Fruit fly (Drosophila melanogaster) whole organism, embryonic: ENCODE results near the gene PGAP1.

Source experiments
- Bteb2 ChIP-seq: fragments of 200-800 bp; sonication (Bioruptor generic); optimal IDR thresholded peaks from 2 replicates; lab custom pipeline; 2016; ENCODE audit warnings: missing biosample characterization, missing genetic modification characterization
- CG1024 ChIP-seq: fragments of 200-800 bp; sonication (Bioruptor generic); IDR thresholded peaks from 2 replicates; pipeline ENCODE4 v1.3.6; 2022; ENCODE audit warnings: missing biosample characterization, missing genetic modification characterization
- CG10959 ChIP-seq: fragments of 200-800 bp; sonication (Bioruptor generic); IDR thresholded peaks from 2 replicates; pipeline ENCODE4 v1.3.6; 2022; ENCODE audit warnings: missing biosample characterization, missing genetic modification characterization
- CG11085 ChIP-seq: fragments of 200-800 bp; sonication (Bioruptor generic); IDR thresholded peaks from 2 replicates; pipeline ENCODE4 v1.3.6; 2022; ENCODE audit warnings: missing biosample characterization, missing genetic modification characterization
- CG11247 ChIP-seq: fragments of 200-800 bp; sonication (Bioruptor generic); IDR thresholded peaks from 2 replicates; pipeline ENCODE4 v1.3.6; 2022; ENCODE audit warnings: missing biosample characterization, missing genetic modification characterization
- CG1233 ChIP-seq: fragments of 200-800 bp; sonication (Bioruptor generic); optimal IDR thresholded peaks from 4 replicates; lab custom pipeline; 2018; ENCODE audit warnings: missing biosample characterization, mild to moderate bottlenecking, missing genetic modification characterization
- CG12744 ChIP-seq: fragments of 200-800 bp; sonication (Bioruptor generic); optimal IDR thresholded peaks from 2 replicates; lab custom pipeline; 2016; ENCODE audit warnings: missing biosample characterization, missing genetic modification characterization
- CG15269 ChIP-seq: fragments of 200-800 bp; sonication (Bioruptor generic); optimal IDR thresholded peaks from 2 replicates; lab custom pipeline; 2018; ENCODE audit warnings: missing biosample characterization, mild to moderate bottlenecking, missing genetic modification characterization, moderate library complexity
- CG17186 ChIP-seq: fragments of 200-800 bp; sonication (Bioruptor generic); optimal IDR thresholded peaks from 3 replicates; lab custom pipeline; 2017; ENCODE audit warnings: missing biosample characterization, missing genetic modification reagents, missing genetic modification characterization
- CG17359 ChIP-seq: fragments of 200-800 bp; sonication (Bioruptor generic); optimal IDR thresholded peaks from 3 replicates; lab custom pipeline; 2018; ENCODE audit warnings: missing biosample characterization, mild to moderate bottlenecking, missing genetic modification characterization, moderate library complexity
- CG2678 ChIP-seq: fragments of 200-800 bp; sonication (Bioruptor generic); optimal IDR thresholded peaks from 3 replicates; lab custom pipeline; 2019; ENCODE audit warnings: missing biosample characterization, mild to moderate bottlenecking, missing genetic modification characterization, moderate library complexity
- CG31365 ChIP-seq: fragments of 200-800 bp; sonication (Bioruptor generic); optimal IDR thresholded peaks from 2 replicates; lab custom pipeline; 2018; ENCODE audit warnings: missing biosample characterization, mild to moderate bottlenecking, missing genetic modification characterization
- CG3407 ChIP-seq: fragments of 200-800 bp; sonication (Bioruptor generic); optimal IDR thresholded peaks from 2 replicates; lab custom pipeline; 2018; ENCODE audit warnings: missing biosample characterization, mild to moderate bottlenecking, missing genetic modification characterization
- CG3847 ChIP-seq: fragments of 200-800 bp; sonication (Bioruptor generic); IDR thresholded peaks from 2 replicates; pipeline ENCODE4 v1.3.6; 2022; ENCODE audit warnings: missing biosample characterization, missing genetic modification characterization
- CG3995 ChIP-seq: fragments of 200-800 bp; sonication (Bioruptor generic); optimal IDR thresholded peaks from 3 replicates; lab custom pipeline; 2016; ENCODE audit warnings: missing biosample characterization, missing genetic modification characterization
- CG4617 ChIP-seq: fragments of 200-800 bp; sonication (Bioruptor generic); optimal IDR thresholded peaks from 3 replicates; lab custom pipeline; 2016; ENCODE audit warnings: missing biosample characterization, missing genetic modification characterization, borderline replicate concordance
- CG4707 ChIP-seq: fragments of 200-800 bp; sonication (Bioruptor generic); optimal IDR thresholded peaks from 2 replicates; lab custom pipeline; 2018; ENCODE audit warnings: missing biosample characterization, mild to moderate bottlenecking, missing genetic modification characterization, moderate library complexity
- CG4730 ChIP-seq: fragments of 200-800 bp; sonication (Bioruptor generic); IDR thresholded peaks from 2 replicates; pipeline ENCODE4 v1.3.6; 2022; ENCODE audit warnings: missing biosample characterization, missing genetic modification characterization
- CG7839 ChIP-seq: fragments of 200-800 bp; sonication (Bioruptor generic); optimal IDR thresholded peaks from 3 replicates; lab custom pipeline; 2018; ENCODE audit warnings: missing biosample characterization, mild to moderate bottlenecking, missing genetic modification characterization, moderate library complexity
- CG9609 ChIP-seq: fragments of 200-800 bp; sonication (Bioruptor generic); optimal IDR thresholded peaks from 3 replicates; lab custom pipeline; 2016; ENCODE audit warnings: missing biosample characterization, missing genetic modification characterization
- CG9876 ChIP-seq: fragments of 200-800 bp; sonication (Bioruptor generic); optimal IDR thresholded peaks from 2 replicates; lab custom pipeline; 2016; ENCODE audit warnings: missing biosample characterization, missing genetic modification characterization
- Dll ChIP-seq: fragments of 200-800 bp; sonication (Bioruptor generic); IDR thresholded peaks from 4 replicates; pipeline ENCODE4 v1.3.6; 2022; ENCODE audit warnings: missing biosample characterization, missing genetic modification characterization; ENCODE audit not compliant: partially characterized antibody
- GATAe ChIP-seq: fragments of 200-800 bp; sonication (Bioruptor generic); conservative IDR thresholded peaks from 2 replicates; pipeline ENCODE4 v1.3.6; 2022; ENCODE audit warnings: missing biosample characterization, missing genetic modification characterization
- Hmr ChIP-seq: fragments of 200-800 bp; sonication (Bioruptor generic); optimal IDR thresholded peaks from 3 replicates; lab custom pipeline; 2017; ENCODE audit warnings: mild to moderate bottlenecking, missing biosample characterization, missing genetic modification reagents, missing genetic modification characterization
- Hmx ChIP-seq: fragments of 200-800 bp; sonication (Bioruptor generic); optimal IDR thresholded peaks from 2 replicates; lab custom pipeline; 2016; ENCODE audit warnings: missing biosample characterization, missing genetic modification characterization
- MESR4 ChIP-seq: fragments of 200-800 bp; sonication (Bioruptor generic); optimal IDR thresholded peaks from 2 replicates; lab custom pipeline; 2018; ENCODE audit warnings: missing biosample characterization, mild to moderate bottlenecking, missing genetic modification characterization, moderate library complexity
- NfI ChIP-seq: fragments of 200-800 bp; sonication (Bioruptor generic); optimal IDR thresholded peaks from 3 replicates; lab custom pipeline; 2018; ENCODE audit warnings: missing biosample characterization, mild to moderate bottlenecking, missing genetic modification characterization, moderate library complexity
- PHDP ChIP-seq: fragments of 200-800 bp; sonication (Bioruptor generic); optimal IDR thresholded peaks from 3 replicates; lab custom pipeline; 2018; ENCODE audit warnings: missing biosample characterization, mild to moderate bottlenecking, missing genetic modification characterization, moderate library complexity
- Spps ChIP-seq: fragments of 200-800 bp; sonication (Bioruptor generic); optimal IDR thresholded peaks from 2 replicates; lab custom pipeline; 2018; ENCODE audit warnings: missing biosample characterization, mild to moderate bottlenecking, missing genetic modification characterization
- amos ChIP-seq: fragments of 200-800 bp; sonication (Bioruptor generic); IDR thresholded peaks from 2 replicates; pipeline ENCODE4 v1.3.6; 2022; ENCODE audit warnings: missing biosample characterization, missing genetic modification characterization; ENCODE audit not compliant: partially characterized antibody
- ara ChIP-seq: fragments of 200-800 bp; sonication (Bioruptor generic); IDR thresholded peaks from 2 replicates; pipeline ENCODE4 v1.3.6; 2022; ENCODE audit warnings: missing biosample characterization, missing genetic modification characterization
- bowl ChIP-seq: fragments of 200-800 bp; sonication (Bioruptor generic); IDR thresholded peaks from 2 replicates; pipeline ENCODE4 v1.3.6; 2022; ENCODE audit warnings: missing biosample characterization, missing genetic modification characterization
- cato ChIP-seq: fragments of 200-800 bp; sonication (Bioruptor generic); optimal IDR thresholded peaks from 2 replicates; lab custom pipeline; 2016; ENCODE audit warnings: missing biosample characterization, missing genetic modification characterization, borderline replicate concordance
- chn ChIP-seq: fragments of 200-800 bp; sonication (Bioruptor generic); optimal IDR thresholded peaks from 2 replicates; lab custom pipeline; 2016; ENCODE audit warnings: missing biosample characterization, missing genetic modification characterization
- disco-r ChIP-seq: fragments of 200-800 bp; sonication (Bioruptor generic); optimal IDR thresholded peaks from 2 replicates; lab custom pipeline; 2016; ENCODE audit warnings: missing biosample characterization, missing genetic modification characterization
- gfzf ChIP-seq: fragments of 200-800 bp; sonication (Bioruptor generic); optimal IDR thresholded peaks from 2 replicates; lab custom pipeline; 2016; ENCODE audit warnings: missing biosample characterization, mild to moderate bottlenecking, missing genetic modification characterization, moderate library complexity
- grau ChIP-seq: fragments of 200-800 bp; optimal IDR thresholded peaks from 3 replicates; lab custom pipeline; 2019; ENCODE audit warnings: missing biosample characterization, mild to moderate bottlenecking, missing genetic modification characterization, moderate library complexity
- her ChIP-seq: fragments of 200-800 bp; sonication (Bioruptor generic); optimal IDR thresholded peaks from 2 replicates; lab custom pipeline; 2016; ENCODE audit warnings: missing biosample characterization, missing genetic modification characterization
- hkb ChIP-seq, 2 experiments: fragments of 200-800 bp in 1 of 2; fragments of >200 bp in 1 of 2; sonication (Bioruptor generic) in 1 of 2; IDR thresholded peaks in 1 of 2; optimal IDR thresholded peaks in 1 of 2; 2 replicates each; pipeline versions ENCODE4 v1.3.6 to Lab custom; 2017 to 2022; ENCODE audit warnings: missing biosample characterization in 1 of 2, missing genetic modification characterization in 1 of 2
- ind ChIP-seq: fragments of 200-800 bp; sonication (Bioruptor generic); optimal IDR thresholded peaks from 3 replicates; lab custom pipeline; 2016; ENCODE audit warnings: missing biosample characterization, missing genetic modification characterization
- insv ChIP-seq, 2 experiments: fragments of 200-800 bp; sonication (Bioruptor generic); optimal IDR thresholded peaks; 3 replicates each; lab custom pipeline; 2016 to 2018; ENCODE audit warnings: missing biosample characterization in 2 of 2, missing genetic modification characterization in 2 of 2
- knrl ChIP-seq: fragments of 200-800 bp; sonication (Bioruptor generic); IDR thresholded peaks from 3 replicates; pipeline ENCODE4 v1.3.6; 2022; ENCODE audit warnings: missing biosample characterization, missing genetic modification characterization; ENCODE audit not compliant: partially characterized antibody
- onecut ChIP-seq: fragments of 200-800 bp; sonication (Bioruptor generic); IDR thresholded peaks from 2 replicates; pipeline ENCODE4 v1.3.6; 2022; ENCODE audit warnings: missing biosample characterization, missing genetic modification characterization
- org-1 ChIP-seq: fragments of 200-800 bp; sonication (Bioruptor generic); optimal IDR thresholded peaks from 2 replicates; lab custom pipeline; 2017; ENCODE audit warnings: missing biosample characterization, missing genetic modification characterization
- psq ChIP-seq: fragments of 200-800 bp; sonication (Bioruptor generic); optimal IDR thresholded peaks from 2 replicates; lab custom pipeline; 2017; ENCODE audit warnings: missing biosample characterization, missing genetic modification characterization
- pum ChIP-seq: fragments of 200-800 bp; sonication (Bioruptor generic); optimal IDR thresholded peaks from 2 replicates; lab custom pipeline; 2016; ENCODE audit warnings: missing biosample characterization, missing genetic modification characterization
- pzg ChIP-seq: fragments of 200-800 bp; sonication (Bioruptor generic); optimal IDR thresholded peaks from 3 replicates; lab custom pipeline; 2018; ENCODE audit warnings: missing biosample characterization, mild to moderate bottlenecking, missing genetic modification characterization, moderate library complexity
- scrt ChIP-seq: fragments of 200-800 bp; sonication (Bioruptor generic); optimal IDR thresholded peaks from 2 replicates; lab custom pipeline; 2018; ENCODE audit warnings: missing biosample characterization, mild to moderate bottlenecking, missing genetic modification characterization, moderate library complexity
- vfl ChIP-seq: fragments of 200-800 bp; sonication (Bioruptor generic); optimal IDR thresholded peaks from 2 replicates; lab custom pipeline; 2016; ENCODE audit warnings: missing biosample characterization, missing genetic modification characterization

Gene PGAP1

dm6 chrX:5648437-5648959 lies 40.8 kb downstream of the PGAP1 start, which contains the start of gene OtopLa (continued):
- TF ChIP-seq MESR4 (GFP tag; lab: Kevin White, UChicago) (peak; percentile 15), cato (GFP tag; lab: Kevin White, UChicago) (peak; percentile 36), CG9876 (peak; percentile 18), grau (tag; lab: Kevin White, UChicago) (peak; percentile 77), Hmx (GFP tag; lab: Kevin White, UChicago) (peak; percentile 58), psq (GFP tag; lab: Kevin White, UChicago) (peak; percentile 68), her (peak; percentile 66), Spps (peak; percentile 69), pzg (no peak), CG4730 (GFP tag; lab: Robert Waterston, UW) (peak; percentile 72), NfI (GFP tag; lab: Kevin White, UChicago) (peak; percentile 81), CG11085 (GFP tag; lab: Robert Waterston, UW) (peak; percentile 37; the same call in 1 of the 2 replicates), scrt (GFP tag; lab: Kevin White, UChicago) (peak; percentile 64), CG10959 (GFP tag; lab: Robert Waterston, UW) (peak; percentile 80), hkb (optimal IDR thresholded peaks at IDR 0.05; lab: Kevin White, UChicago) (no peak), hkb (GFP tag; IDR thresholded peaks at IDR 0.05; lab: Robert Waterston, UW) (peak; percentile 90), gfzf (GFP tag; lab: Kevin White, UChicago) (no peak), CG17186 (GFP tag; lab: Kevin White, UChicago) (peak; percentile 24), bowl (GFP tag; lab: Robert Waterston, UW) (peak; percentile 77), insv (GFP tag; optimal IDR thresholded peaks at IDR 0.05; lab: Kevin White, UChicago) (no peak), CG17359 (tag; lab: Kevin White, UChicago) (peak; percentile 88), knrl (GFP tag; lab: Robert Waterston, UW) (no peak), Hmr (GFP tag; lab: Kevin White, UChicago) (peak; percentile 80), CG4617 (peak; percentile 28), chn (GFP tag; lab: Kevin White, UChicago) (peak; percentile 70), GATAe (GFP tag; lab: Robert Waterston, UW) (peak; percentile 41; the same call in 1 of the 2 replicates), CG11247 (peak; percentile 78), CG9609 (GFP tag; lab: Kevin White, UChicago) (peak; percentile 71), CG15269 (tag; lab: Kevin White, UChicago) (peak; percentile 82), CG1024 (peak; percentile 80), onecut (GFP tag; lab: Robert Waterston, UW) (peak; percentile 77), ind (GFP tag; lab: Kevin White, UChicago) (peak; percentile 81), PHDP (tag; lab: Kevin White, UChicago) (peak; percentile 86), CG7839 (tag; lab: Kevin White, UChicago) (peak; percentile 89), Bteb2 (GFP tag; lab: Kevin White, UChicago) (peak; percentile 57), amos (GFP tag; lab: Robert Waterston, UW) (no peak), CG4707 (GFP tag; lab: Kevin White, UChicago) (peak; percentile 74), ara (GFP tag; lab: Robert Waterston, UW) (peak; percentile 91), vfl (GFP tag; lab: Kevin White, UChicago) (peak; percentile 43), CG3407 (GFP tag; lab: Kevin White, UChicago) (peak; percentile 80), org-1 (GFP tag; lab: Kevin White, UChicago) (peak; percentile 83), pum (GFP tag; lab: Kevin White, UChicago) (peak; percentile 83), CG31365 (tag; lab: Kevin White, UChicago) (peak; percentile 38), disco-r (peak; percentile 43), CG3847 (GFP tag; lab: Robert Waterston, UW) (peak; percentile 75), CG2678 (tag; lab: Kevin White, UChicago) (peak; percentile 86), CG1233 (GFP tag; lab: Kevin White, UChicago) (peak; percentile 75), Dll (no peak), CG12744 (GFP tag; lab: Kevin White, UChicago) (peak; percentile 52), CG3995 (GFP tag; lab: Kevin White, UChicago) (no peak)
